Fruit fly (Drosophila melanogaster): ENCODE results near the gene CG5194.

DNA sequence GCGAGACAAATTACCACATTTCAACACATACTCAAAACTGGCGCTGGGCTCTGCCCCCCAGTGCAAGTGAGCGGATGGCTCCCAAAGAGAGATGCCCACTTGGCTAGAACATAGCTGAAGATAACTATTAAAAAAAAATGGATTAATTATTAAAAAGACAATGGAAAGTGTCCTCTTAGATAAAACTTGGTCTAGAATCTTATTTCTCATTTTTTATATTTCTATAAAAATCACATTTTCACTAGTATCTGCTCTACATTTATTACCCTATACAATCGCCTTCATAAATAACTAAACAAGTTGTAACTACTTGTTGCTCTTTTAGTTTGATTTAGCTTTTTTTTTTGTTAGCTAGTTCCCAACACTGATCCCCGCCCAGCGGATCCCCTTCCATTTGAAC is 23.2 kb upstream of the CG5194 start:
- no peak for TF ChIP-seq danr (GFP tag; IDR thresholded peaks at IDR 0.05)
- no peak for TF ChIP-seq abd-A (tag; optimal IDR thresholded peaks at IDR 0.05)
- no peak for TF ChIP-seq ems (GFP tag; optimal IDR thresholded peaks at IDR 0.05)
- TF ChIP-seq esg (GFP tag; conservative IDR thresholded peaks at IDR 0.05) = 0 out of 2 replicates have a peak, but pooled peaks have one; percentile 17
- no peak for TF ChIP-seq Hr39 (optimal IDR thresholded peaks at IDR 0.05)
- no peak for TF ChIP-seq Gsc (GFP tag; IDR thresholded peaks at IDR 0.05)
- TF ChIP-seq CG7987 (GFP tag; optimal IDR thresholded peaks at IDR 0.05) = no peak
- TF ChIP-seq Tbp (GFP tag; optimal IDR thresholded peaks at IDR 0.05) = no peak

Measured in whole organism, embryonic.